Fruit fly (Drosophila melanogaster) whole organism, pupa: ENCODE results near the gene santa-maria.

ENCODE experiments used
- CG10348 ChIP-seq: fragments of 200-800 bp; sonication (Bioruptor generic); IDR thresholded peaks from 2 replicates; pipeline ENCODE4 v1.3.6; 2022; ENCODE audit warnings: missing biosample characterization, missing genetic modification characterization
- CG17806 ChIP-seq: fragments of 200-800 bp; sonication (Bioruptor generic); optimal IDR thresholded peaks from 2 replicates; lab custom pipeline; 2018; ENCODE audit warnings: missing biosample characterization, mild to moderate bottlenecking, missing genetic modification characterization, moderate library complexity
- Pif1B ChIP-seq: fragments of 200-800 bp; sonication (Bioruptor generic); optimal IDR thresholded peaks from 3 replicates; lab custom pipeline; 2016; ENCODE audit warnings: missing biosample characterization, missing genetic modification characterization
- rn ChIP-seq: fragments of 200-800 bp; sonication (Bioruptor generic); IDR thresholded peaks from 2 replicates; pipeline ENCODE4 v1.3.6; 2022; ENCODE audit warnings: missing biosample characterization, missing genetic modification characterization

- no peak for TF ChIP-seq rn (GFP tag; lab: Robert Waterston, UW)
- no peak for TF ChIP-seq Pif1B (GFP tag; lab: Kevin White, UChicago)
- TF ChIP-seq CG10348 (GFP tag; lab: Robert Waterston, UW), result no peak
- TF ChIP-seq CG17806, result no peak
Measured at dm6 chr2L:7404923-7405322, 46.1 kb downstream of the santa-maria start, which contains the start of gene CG5177.
